Fruit fly (Drosophila melanogaster) whole organism, embryonic: ENCODE measurements around the gene CG4025.

ENCODE experiments used
- CG10543 ChIP-seq: fragments of 200-800 bp; sonication (Bioruptor generic); optimal IDR thresholded peaks from 3 replicates; lab custom pipeline; 2017; ENCODE audit warnings: missing biosample characterization, mild to moderate bottlenecking, missing genetic modification characterization, moderate library complexity
- CG16813 ChIP-seq: fragments of 200-800 bp; sonication (Bioruptor generic); IDR thresholded peaks from 3 replicates; pipeline ENCODE4 v1.3.6; 2022; ENCODE audit warnings: missing biosample characterization, missing genetic modification characterization; ENCODE audit not compliant: partially characterized antibody
- CG1832 ChIP-seq: fragments of 200-800 bp; sonication (Bioruptor generic); optimal IDR thresholded peaks from 2 replicates; lab custom pipeline; 2017; ENCODE audit warnings: missing biosample characterization, mild to moderate bottlenecking, missing genetic modification characterization, inconsistent platforms
- CG32767 ChIP-seq: fragments of 200-800 bp; sonication (Bioruptor generic); IDR thresholded peaks from 2 replicates; pipeline ENCODE4 v1.3.6; 2022; ENCODE audit warnings: missing biosample characterization, missing genetic modification characterization
- CG3838 ChIP-seq: fragments of 200-800 bp; sonication (Bioruptor generic); optimal IDR thresholded peaks from 3 replicates; lab custom pipeline; 2016; ENCODE audit warnings: missing biosample characterization, missing genetic modification characterization
- CG7745 ChIP-seq: fragments of 200-800 bp; sonication (Bioruptor generic); optimal IDR thresholded peaks from 2 replicates; lab custom pipeline; 2018; ENCODE audit warnings: missing biosample characterization, mild to moderate bottlenecking, missing genetic modification characterization, moderate library complexity
- CG7839 ChIP-seq: fragments of 200-800 bp; sonication (Bioruptor generic); optimal IDR thresholded peaks from 3 replicates; lab custom pipeline; 2018; ENCODE audit warnings: missing biosample characterization, mild to moderate bottlenecking, missing genetic modification characterization, moderate library complexity
- CG7987 ChIP-seq: fragments of 200-800 bp; sonication (Bioruptor generic); optimal IDR thresholded peaks from 2 replicates; lab custom pipeline; 2018; ENCODE audit warnings: missing biosample characterization, mild to moderate bottlenecking, missing genetic modification characterization, moderate library complexity
- CG8388 ChIP-seq: fragments of 200-800 bp; sonication (Bioruptor generic); optimal IDR thresholded peaks from 2 replicates; lab custom pipeline; 2019; ENCODE audit warnings: missing biosample characterization, mild to moderate bottlenecking, missing genetic modification characterization, moderate library complexity
- CG8478 ChIP-seq: fragments of >200 bp; optimal IDR thresholded peaks from 2 replicates; lab custom pipeline; 2018
- CoRest ChIP-seq: fragments of 200-800 bp; sonication (Bioruptor generic); optimal IDR thresholded peaks from 3 replicates; lab custom pipeline; 2018; ENCODE audit warnings: missing biosample characterization, mild to moderate bottlenecking, missing genetic modification characterization, moderate library complexity
- Deaf1 ChIP-seq: fragments of 200-800 bp; optimal IDR thresholded peaks from 3 replicates; lab custom pipeline; 2019; ENCODE audit warnings: missing biosample characterization, mild to moderate bottlenecking, missing genetic modification characterization, moderate library complexity
- Doc3 ChIP-seq: fragments of 200-800 bp; sonication (Bioruptor generic); IDR thresholded peaks from 3 replicates; pipeline ENCODE4 v1.3.6; 2022; ENCODE audit warnings: missing biosample characterization, missing genetic modification characterization; ENCODE audit not compliant: partially characterized antibody
- HmgZ ChIP-seq: fragments of 200-800 bp; sonication (Bioruptor generic); optimal IDR thresholded peaks from 2 replicates; lab custom pipeline; 2018; ENCODE audit warnings: missing biosample characterization, mild to moderate bottlenecking, missing genetic modification characterization
- Jarid2 ChIP-seq: fragments of 200-800 bp; sonication (Bioruptor generic); optimal IDR thresholded peaks from 3 replicates; lab custom pipeline; 2017; ENCODE audit warnings: mild to moderate bottlenecking, missing biosample characterization, missing genetic modification reagents, missing genetic modification characterization
- Lhr ChIP-seq: fragments of 200-800 bp; sonication (Bioruptor generic); optimal IDR thresholded peaks from 3 replicates; lab custom pipeline; 2017; ENCODE audit warnings: mild to moderate bottlenecking, missing biosample characterization, missing genetic modification reagents, missing genetic modification characterization
- Lpt ChIP-seq: fragments of >200 bp; optimal IDR thresholded peaks from 2 replicates; lab custom pipeline; 2018; ENCODE audit warnings: missing biosample characterization, missing genetic modification characterization
- Med ChIP-seq: fragments of 200-800 bp; sonication (Bioruptor generic); peaks from one replicate; lab custom pipeline; 2016; ENCODE audit warnings: missing biosample characterization, missing genetic modification characterization, mild to moderate bottlenecking, inconsistent platforms, moderate library complexity
- NFAT ChIP-seq: fragments of 200-800 bp; sonication (Bioruptor generic); IDR thresholded peaks from 2 replicates; pipeline ENCODE4 v1.3.6; 2022; ENCODE audit warnings: missing biosample characterization, missing genetic modification characterization
- Nf-YA ChIP-seq: fragments of 200-800 bp; sonication (Bioruptor generic); IDR thresholded peaks from 2 replicates; pipeline ENCODE4 v1.3.6; 2022; ENCODE audit warnings: missing biosample characterization, missing genetic modification characterization
- Nf-YC ChIP-seq: fragments of 200-800 bp; optimal IDR thresholded peaks from 3 replicates; lab custom pipeline; 2019; ENCODE audit warnings: missing biosample characterization, mild to moderate bottlenecking, missing genetic modification characterization, moderate library complexity
- Optix ChIP-seq: fragments of 200-800 bp; sonication (Bioruptor generic); IDR thresholded peaks from 3 replicates; pipeline ENCODE4 v1.3.6; 2022; ENCODE audit warnings: missing biosample characterization, missing genetic modification characterization
- Ptx1 ChIP-seq: fragments of 200-800 bp; sonication (Bioruptor generic); IDR thresholded peaks from 2 replicates; pipeline ENCODE4 v1.3.6; 2022; ENCODE audit warnings: missing biosample characterization, missing genetic modification characterization
- Usf ChIP-seq: fragments of 200-800 bp; sonication (Bioruptor generic); optimal IDR thresholded peaks from 2 replicates; lab custom pipeline; 2017; ENCODE audit warnings: missing genotype, missing biosample characterization, missing genetic modification characterization
- abd-A ChIP-seq: fragments of 200-800 bp; sonication (Bioruptor generic); optimal IDR thresholded peaks from 3 replicates; lab custom pipeline; 2019; ENCODE audit warnings: missing biosample characterization, mild to moderate bottlenecking, missing genetic modification characterization, moderate library complexity
- ash1 ChIP-seq: fragments of 200-800 bp; sonication (Bioruptor generic); optimal IDR thresholded peaks from 2 replicates; lab custom pipeline; 2018; ENCODE audit warnings: missing biosample characterization, mild to moderate bottlenecking, missing genetic modification characterization
- bbx ChIP-seq: fragments of 200-800 bp; sonication (Bioruptor generic); IDR thresholded peaks from 2 replicates; pipeline ENCODE4 v1.3.6; 2022; ENCODE audit warnings: missing biosample characterization, missing genetic modification characterization; ENCODE audit not compliant: partially characterized antibody
- cg ChIP-seq: fragments of 200-800 bp; sonication (Bioruptor generic); optimal IDR thresholded peaks from 3 replicates; lab custom pipeline; 2019; ENCODE audit warnings: missing biosample characterization, mild to moderate bottlenecking, missing genetic modification characterization, moderate library complexity
- chinmo ChIP-seq: fragments of 200-800 bp; sonication (Bioruptor generic); IDR thresholded peaks from 4 replicates; pipeline ENCODE4 v1.3.6; 2022; ENCODE audit warnings: missing biosample characterization, missing genetic modification characterization; ENCODE audit not compliant: partially characterized antibody
- ci ChIP-seq: fragments of 200-800 bp; sonication (Bioruptor generic); IDR thresholded peaks from 3 replicates; pipeline ENCODE4 v1.3.6; 2022; ENCODE audit warnings: missing biosample characterization, missing genetic modification characterization
- dysf ChIP-seq: fragments of 200-800 bp; sonication (Bioruptor generic); IDR thresholded peaks from 3 replicates; pipeline ENCODE4 v1.3.6; 2022; ENCODE audit warnings: missing biosample characterization, missing genetic modification characterization
- fd3F ChIP-seq: fragments of 200-800 bp; sonication (Bioruptor generic); optimal IDR thresholded peaks from 2 replicates; lab custom pipeline; 2018; ENCODE audit warnings: missing biosample characterization, mild to moderate bottlenecking, missing genetic modification characterization, moderate library complexity
- ftz-f1 ChIP-seq: fragments of 200-800 bp; sonication (Bioruptor generic); optimal IDR thresholded peaks from 2 replicates; lab custom pipeline; 2016; ENCODE audit warnings: missing biosample characterization, missing genetic modification characterization
- gsb-n ChIP-seq: fragments of 200-800 bp; sonication (Bioruptor generic); optimal IDR thresholded peaks from 3 replicates; lab custom pipeline; 2018; ENCODE audit warnings: missing biosample characterization, mild to moderate bottlenecking, missing genetic modification characterization
- oc ChIP-seq: fragments of 200-800 bp; sonication (Bioruptor generic); optimal IDR thresholded peaks from 2 replicates; lab custom pipeline; 2018; ENCODE audit warnings: missing biosample characterization, mild to moderate bottlenecking, missing genetic modification characterization, moderate library complexity
- pan ChIP-seq, 4 experiments: fragments of >200 bp in 3 of 4; fragments of 200-800 bp in 1 of 4; sonication (Bioruptor generic) in 1 of 4; optimal IDR thresholded peaks in 3 of 4; IDR thresholded peaks in 1 of 4; 2 replicates each; pipeline versions ENCODE4 v1.3.6 to Lab custom; 2017 to 2022; ENCODE audit warnings: missing biosample characterization in 2 of 4, missing genetic modification characterization in 2 of 4, mixed read lengths in 1 of 4
- peb ChIP-seq: fragments of 200-800 bp; sonication (Bioruptor generic); IDR thresholded peaks from 2 replicates; pipeline ENCODE4 v1.3.6; 2022; ENCODE audit warnings: missing biosample characterization, missing genetic modification characterization
- pfk ChIP-seq: fragments of 200-800 bp; sonication (Bioruptor generic); optimal IDR thresholded peaks from 2 replicates; lab custom pipeline; 2018; ENCODE audit warnings: missing biosample characterization, mild to moderate bottlenecking, missing genetic modification characterization, moderate library complexity
- row ChIP-seq: fragments of 200-800 bp; sonication (Bioruptor generic); IDR thresholded peaks from 3 replicates; pipeline ENCODE4 v1.3.6; 2022; ENCODE audit warnings: missing biosample characterization, missing genetic modification characterization
- run ChIP-seq: fragments of 200-800 bp; sonication (Bioruptor generic); optimal IDR thresholded peaks from 3 replicates; lab custom pipeline; 2018; ENCODE audit warnings: missing biosample characterization, mild to moderate bottlenecking, missing genetic modification characterization
- sd ChIP-seq: fragments of 200-800 bp; sonication (Bioruptor generic); optimal IDR thresholded peaks from 3 replicates; lab custom pipeline; 2018; ENCODE audit warnings: missing biosample characterization, mild to moderate bottlenecking, missing genetic modification characterization, moderate library complexity
- seq ChIP-seq: fragments of 200-800 bp; sonication (Bioruptor generic); IDR thresholded peaks from 2 replicates; pipeline ENCODE4 v1.3.6; 2022; ENCODE audit warnings: missing biosample characterization, missing genetic modification characterization
- sqz ChIP-seq: fragments of 200-800 bp; sonication (Bioruptor generic); optimal IDR thresholded peaks from 3 replicates; lab custom pipeline; 2018; ENCODE audit warnings: missing biosample characterization, mild to moderate bottlenecking, missing genetic modification characterization
- tap ChIP-seq: fragments of 200-800 bp; optimal IDR thresholded peaks from 3 replicates; lab custom pipeline; 2019; ENCODE audit warnings: missing biosample characterization, mild to moderate bottlenecking, missing genetic modification characterization, moderate library complexity
- vvl ChIP-seq: fragments of 200-800 bp; sonication (Bioruptor generic); IDR thresholded peaks from 2 replicates; pipeline ENCODE4 v1.3.6; 2022; ENCODE audit warnings: missing biosample characterization, missing genetic modification characterization

CG4025 gene

DNA sequence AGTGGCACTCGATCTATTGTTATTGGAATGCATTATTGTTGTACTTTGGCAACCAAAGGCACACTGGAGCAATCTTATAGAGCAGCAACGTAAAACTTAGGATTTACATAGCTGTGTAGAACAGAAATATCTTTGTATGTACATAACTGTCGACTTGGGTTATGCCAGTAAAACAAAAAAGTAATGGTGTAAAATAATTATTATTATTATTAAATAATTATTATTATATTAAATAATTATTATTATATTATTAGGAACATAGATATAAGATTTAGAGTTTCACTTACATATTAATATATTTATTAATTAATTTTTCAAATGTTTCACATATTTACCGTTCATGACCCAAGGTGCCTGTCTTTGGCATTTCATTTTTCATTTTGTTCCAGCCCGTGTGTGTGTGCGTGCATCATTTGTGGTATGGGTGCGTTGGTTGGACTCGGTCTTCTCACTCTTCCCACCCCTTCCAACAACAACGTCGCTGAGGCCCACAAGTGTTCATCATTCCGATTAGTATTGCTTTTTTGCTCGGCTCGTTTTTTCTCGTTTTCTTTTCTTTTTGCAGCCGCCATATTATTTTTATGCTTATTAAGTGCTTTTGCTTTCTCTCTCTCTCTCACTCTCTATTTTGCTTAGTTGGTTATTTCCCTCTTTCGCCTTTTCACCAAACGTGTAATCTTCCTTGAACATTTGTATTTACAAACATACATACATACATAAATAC, 47.4 kb downstream of the CG4025 start (continued):
- TF ChIP-seq CG3838 (GFP tag; lab: Kevin White, UChicago), result peak; percentile 57
- peak; percentile 69 for TF ChIP-seq Lhr (GFP tag; lab: Kevin White, UChicago)
- peak; percentile 66 for TF ChIP-seq CG7987 (GFP tag; lab: Kevin White, UChicago)
- TF ChIP-seq Doc3 (GFP tag; lab: Robert Waterston, UW), result no peak
- TF ChIP-seq, all 482 proteins: peak for 419

dm6 chrX:2125527-2126088, 48.8 kb downstream of the CG4025 start:
- 0 out of 2 replicates have a peak, but pooled peaks have one; percentile 36 for TF ChIP-seq vvl (GFP tag; lab: Robert Waterston, UW)
- TF ChIP-seq CG7839, result no peak
- peak; percentile 91 for TF ChIP-seq CG1832 (GFP tag; lab: Kevin White, UChicago)
- TF ChIP-seq CG7745 (tag; lab: Kevin White, UChicago), result no peak
- no peak for TF ChIP-seq CG16813
- TF ChIP-seq Lpt (GFP tag; lab: Kevin White, UChicago), result no peak
- TF ChIP-seq CG32767 (GFP tag; lab: Robert Waterston, UW), result peak; percentile 72
- no peak for TF ChIP-seq Optix (GFP tag; lab: Robert Waterston, UW)
- TF ChIP-seq fd3F (GFP tag; lab: Kevin White, UChicago), result no peak
- peak; percentile 34 for TF ChIP-seq CG8478 (lab: Kevin White, UChicago)
- peak; percentile 50 for TF ChIP-seq Jarid2 (GFP tag; lab: Kevin White, UChicago)
- 0 out of 2 replicates have a peak, but pooled peaks have one; percentile 28 for TF ChIP-seq bbx (GFP tag; lab: Robert Waterston, UW)
- TF ChIP-seq Nf-YC (tag; lab: Kevin White, UChicago), result peak; percentile 99
- TF ChIP-seq pfk (GFP tag; lab: Kevin White, UChicago), result peak; percentile 55
- peak; percentile 73 for TF ChIP-seq Deaf1 (tag; lab: Kevin White, UChicago)
- peak; percentile 90 for TF ChIP-seq Nf-YA
- TF ChIP-seq CG8388, result peak; percentile 91
- TF ChIP-seq gsb-n (tag; lab: Kevin White, UChicago), result peak; percentile 37
- no peak for TF ChIP-seq dysf (GFP tag; lab: Robert Waterston, UW)
- no peak for TF ChIP-seq peb (GFP tag; lab: Robert Waterston, UW)
- TF ChIP-seq tap (tag; lab: Kevin White, UChicago), result no peak
- peak; percentile 85 for TF ChIP-seq abd-A
- peak; percentile 26; the same call in 1 of the 3 replicates for TF ChIP-seq row
- TF ChIP-seq ci (GFP tag; lab: Robert Waterston, UW), result peak; percentile 67; the same call in 1 of the 3 replicates
- peak; percentile 29 for TF ChIP-seq CG10543 (GFP tag; lab: Kevin White, UChicago)
- peak; percentile 15 for TF ChIP-seq sd (tag; lab: Kevin White, UChicago)
- TF ChIP-seq ash1, result peak; percentile 95
- peak; percentile 46 for TF ChIP-seq sqz
- peak; percentile 40 for TF ChIP-seq ftz-f1 (GFP tag; lab: Kevin White, UChicago)
- peak; percentile 62 for TF ChIP-seq Med (GFP tag; lab: Kevin White, UChicago)
- peak; percentile 41 for TF ChIP-seq CoRest (tag; lab: Kevin White, UChicago)
- TF ChIP-seq pan (optimal IDR thresholded peaks at IDR 0.05; lab: Kevin White, UChicago), result no peak
- TF ChIP-seq pan (GFP tag; optimal IDR thresholded peaks at IDR 0.05 in 1 of 2, IDR thresholded peaks at IDR 0.05 in 1 of 2), result peak in 1 of 2 experiments; percentile 12
- no peak for TF ChIP-seq NFAT (GFP tag; lab: Robert Waterston, UW)
- peak; percentile 87 for TF ChIP-seq seq
- no peak for TF ChIP-seq Ptx1 (GFP tag; lab: Robert Waterston, UW)
- peak; percentile 69 for TF ChIP-seq cg
- peak; percentile 60 for TF ChIP-seq HmgZ (tag; lab: Kevin White, UChicago)
- TF ChIP-seq run (tag; lab: Kevin White, UChicago), result no peak
- TF ChIP-seq chinmo, result 0 out of 4 replicates have a peak, but pooled peaks have one; percentile 50
- TF ChIP-seq Usf (GFP tag; lab: Kevin White, UChicago), result no peak
- TF ChIP-seq oc (tag; lab: Kevin White, UChicago), result peak; percentile 38
